Worm (Caenorhabditis elegans): ENCODE measurements around the gene srw-119.

The srw-119 gene

ce11 chrV:2999736-3000135 lies at the start of gene srw-119:
TSS of gene srw-119 (minus strand) at chrV:2999836.
- TF ChIP-seq unc-62 (GFP tag; optimal IDR thresholded peaks at IDR 0.05): no peak

- no peak for TF ChIP-seq unc-62 (GFP tag; optimal IDR thresholded peaks at IDR 0.05)
Observed at ce11 chrV:3046364-3046763, 46.7 kb upstream of the srw-119 start.

- TF ChIP-seq unc-62 (GFP tag; optimal IDR thresholded peaks at IDR 0.05): no peak
Observed at ce11 chrV:3044837-3045236, 45.2 kb upstream of the srw-119 start, which contains the start of gene F59D6.1. TSS of gene F59D6.1 (plus strand) at chrV:3045137.

ce11 chrV:3040930-3041329 lies 41.3 kb upstream of the srw-119 start:
- TF ChIP-seq unc-62 (GFP tag; optimal IDR thresholded peaks at IDR 0.05): no peak

- TF ChIP-seq unc-62 (GFP tag; optimal IDR thresholded peaks at IDR 0.05): no peak
Observed at ce11 chrV:3039282-3039681, 39.6 kb upstream of the srw-119 start, which contains the start of gene chpf-2. TSS of gene chpf-2 (minus strand) at chrV:3039382.

ce11 chrV:3038058-3038457 lies 38.4 kb upstream of the srw-119 start:
- no peak for TF ChIP-seq unc-62 (GFP tag; optimal IDR thresholded peaks at IDR 0.05)

ce11 chrV:3034236-3034635 lies 34.6 kb upstream of the srw-119 start, which contains the start of gene srw-8:
TSS of gene srw-8 (minus strand) at chrV:3034336.
- TF ChIP-seq unc-62 (GFP tag; optimal IDR thresholded peaks at IDR 0.05): no peak

ce11 chrV:3032343-3032742 lies 32.7 kb upstream of the srw-119 start, which contains the start of gene irld-38:
TSS of gene irld-38 (minus strand) at chrV:3032443.
- no peak for TF ChIP-seq unc-62 (GFP tag; optimal IDR thresholded peaks at IDR 0.05)

- TF ChIP-seq unc-62 (GFP tag; optimal IDR thresholded peaks at IDR 0.05): no peak
Observed at ce11 chrV:3028205-3028604, 28.6 kb upstream of the srw-119 start, which contains the start of gene asp-7. TSS of gene asp-7 (plus strand) at chrV:3028285.

- TF ChIP-seq unc-62 (GFP tag; optimal IDR thresholded peaks at IDR 0.05): no peak
Observed at ce11 chrV:3024274-3024673, 24.6 kb upstream of the srw-119 start, which contains the start of gene asp-8. TSS of gene asp-8 (plus strand) at chrV:3024549.

ce11 chrV:3021306-3021705 lies 21.7 kb upstream of the srw-119 start, which contains the start of gene irld-12:
TSS of gene irld-12 (minus strand) at chrV:3021406.
- TF ChIP-seq unc-62 (GFP tag; optimal IDR thresholded peaks at IDR 0.05): no peak

- TF ChIP-seq unc-62 (GFP tag; optimal IDR thresholded peaks at IDR 0.05): no peak
Observed at ce11 chrV:3017930-3018329, 18.3 kb upstream of the srw-119 start.

ce11 chrV:3014185-3014584 lies 14.5 kb upstream of the srw-119 start, which contains the start of gene K12D9.1:
TSS of gene K12D9.1 (plus strand) at chrV:3014485.
- TF ChIP-seq unc-62 (GFP tag; optimal IDR thresholded peaks at IDR 0.05): no peak

ce11 chrV:3011394-3011793 lies 11.8 kb upstream of the srw-119 start, which contains the start of gene srw-135:
TSS of gene srw-135 (minus strand) at chrV:3011494.
- no peak for TF ChIP-seq unc-62 (GFP tag; optimal IDR thresholded peaks at IDR 0.05)

- TF ChIP-seq unc-62 (GFP tag; optimal IDR thresholded peaks at IDR 0.05): no peak
Observed at ce11 chrV:3010468-3010867, 10.8 kb upstream of the srw-119 start, which contains the start of gene srw-136. TSS of gene srw-136 (minus strand) at chrV:3010568.

- TF ChIP-seq unc-62 (GFP tag; optimal IDR thresholded peaks at IDR 0.05): no peak
Observed at ce11 chrV:3005964-3006363, 6.3 kb upstream of the srw-119 start, which contains the start of gene srw-112. TSS of gene srw-112 (minus strand) at chrV:3006064.

- no peak for TF ChIP-seq unc-62 (GFP tag; optimal IDR thresholded peaks at IDR 0.05)
Observed at ce11 chrV:2996105-2996504, 3.5 kb downstream of the srw-119 start, which contains the start of gene srw-120. TSS of gene srw-120 (minus strand) at chrV:2996205.

ce11 chrV:2993816-2994215 lies 5.8 kb downstream of the srw-119 start, which contains the start of gene srw-115:
TSS of gene srw-115 (minus strand) at chrV:2993916.
- no peak for TF ChIP-seq unc-62 (GFP tag; optimal IDR thresholded peaks at IDR 0.05)
